Worm (Caenorhabditis elegans) whole organism, young adult: ENCODE data around the gene F36H12.3.

Experiments used
- B0336.3 ChIP-seq: fragments of 200-800 bp; sonication (Bioruptor generic); IDR thresholded peaks from 2 replicates; pipeline ENCODE4 v1.3.6; 2022; ENCODE audit warnings: missing genetic modification characterization, missing compliant biosample characterization
- F10E7.11 ChIP-seq: sonication (generic microtip); optimal IDR thresholded peaks from 2 replicates; lab custom pipeline; 2017; ENCODE audit warnings: mild to moderate bottlenecking, missing genetic modification characterization, moderate library complexity, missing compliant biosample characterization
- F33H1.4 ChIP-seq: fragments of 200-800 bp; sonication (Bioruptor generic); IDR thresholded peaks from 2 replicates; pipeline ENCODE4 v1.3.6; 2022; ENCODE audit warnings: missing genetic modification reagents, missing genetic modification characterization, missing compliant biosample characterization
- F39B2.1 ChIP-seq: fragments of 200-800 bp; sonication (Bioruptor generic); IDR thresholded peaks from 2 replicates; pipeline ENCODE4 v1.3.6; 2022; ENCODE audit warnings: missing genetic modification reagents, missing genetic modification characterization, missing compliant biosample characterization
- F55B11.4 ChIP-seq: sonication (generic microtip); optimal IDR thresholded peaks from 2 replicates; lab custom pipeline; 2016; ENCODE audit warnings: missing compliant biosample characterization, missing genetic modification characterization, borderline replicate concordance; ENCODE audit not compliant: insufficient read depth
- K11D2.4 ChIP-seq: fragments of 200-800 bp; sonication (Bioruptor generic); IDR thresholded peaks from 2 replicates; pipeline ENCODE4 v1.3.6; 2022; ENCODE audit warnings: missing genetic modification reagents, missing genetic modification characterization, missing compliant biosample characterization
- T26A5.8 ChIP-seq: sonication (generic microtip); optimal IDR thresholded peaks from 2 replicates; lab custom pipeline; 2016; ENCODE audit warnings: missing genetic modification characterization, missing compliant biosample characterization
- Y53F4B.3 ChIP-seq: fragments of 200-800 bp; sonication (Bioruptor generic); IDR thresholded peaks from 2 replicates; pipeline ENCODE4 v1.3.6; 2022; ENCODE audit warnings: missing genetic modification reagents, missing genetic modification characterization, missing compliant biosample characterization
- Y79H2A.3 ChIP-seq: fragments of 200-800 bp; sonication (Bioruptor generic); conservative IDR thresholded peaks from 2 replicates; pipeline ENCODE4 v1.3.6; 2022; ENCODE audit warnings: missing genetic modification reagents, missing genetic modification characterization, missing compliant biosample characterization
- Y95B8A.8 ChIP-seq: fragments of 200-800 bp; sonication (Bioruptor generic); IDR thresholded peaks from 2 replicates; pipeline ENCODE4 v1.3.6; 2022; ENCODE audit warnings: missing genetic modification reagents, missing genetic modification characterization, missing compliant biosample characterization
- atf-7 ChIP-seq: sonication (generic microtip); optimal IDR thresholded peaks from 2 replicates; lab custom pipeline; 2017; ENCODE audit warnings: mild to moderate bottlenecking, missing genetic modification characterization, missing compliant biosample characterization
- attf-6 ChIP-seq: fragments of 200-800 bp; sonication (Bioruptor generic); IDR thresholded peaks from 2 replicates; pipeline ENCODE4 v1.3.6; 2022; ENCODE audit warnings: missing genetic modification reagents, missing genetic modification characterization, missing compliant biosample characterization
- cebp-2 ChIP-seq: fragments of 200-800 bp; sonication (Bioruptor generic); IDR thresholded peaks from 2 replicates; pipeline ENCODE4 v1.3.6; 2022; ENCODE audit warnings: missing genetic modification characterization, missing compliant biosample characterization
- dpff-1 ChIP-seq: sonication (generic microtip); optimal IDR thresholded peaks from 2 replicates; lab custom pipeline; 2017; ENCODE audit warnings: mild to moderate bottlenecking, missing genetic modification characterization, missing compliant biosample characterization
- efl-1 ChIP-seq: fragments of 150-350 bp; optimal IDR thresholded peaks from 2 replicates; lab custom pipeline; 2014; ENCODE audit warnings: missing biosample characterization, missing genetic modification reagents, missing genetic modification characterization
- egl-18 ChIP-seq: fragments of 200-800 bp; sonication (Bioruptor generic); IDR thresholded peaks from 2 replicates; pipeline ENCODE4 v1.3.6; 2022; ENCODE audit warnings: missing genetic modification reagents, missing genetic modification characterization, missing compliant biosample characterization
- ets-4 ChIP-seq: fragments of 200-800 bp; sonication (Bioruptor generic); optimal IDR thresholded peaks from 2 replicates; lab custom pipeline; 2018; ENCODE audit warnings: mild to moderate bottlenecking, missing genetic modification characterization, missing compliant biosample characterization
- fkh-3 ChIP-seq: sonication (generic microtip); optimal IDR thresholded peaks from 2 replicates; lab custom pipeline; 2016; ENCODE audit warnings: mild to moderate bottlenecking, missing genetic modification characterization, missing compliant biosample characterization
- him-1 ChIP-seq: sonication (generic microtip); optimal IDR thresholded peaks from 2 replicates; lab custom pipeline; 2016; ENCODE audit warnings: missing genotype, missing genetic modification reagents, missing genetic modification characterization, missing compliant biosample characterization
- hrde-1 ChIP-seq: sonication (generic microtip); optimal IDR thresholded peaks from 2 replicates; lab custom pipeline; 2016; ENCODE audit warnings: missing genetic modification characterization, mild to moderate bottlenecking, missing compliant biosample characterization, moderate library complexity, missing genotype, missing genetic modification reagents, borderline replicate concordance
- let-607 ChIP-seq, 2 experiments: fragments of 200-800 bp in 1 of 2; sonication (Bioruptor generic) in 1 of 2; sonication (generic microtip) in 1 of 2; optimal IDR thresholded peaks; 2 replicates each; lab custom pipeline; 2016 to 2018; ENCODE audit warnings: mild to moderate bottlenecking in 2 of 2, missing compliant biosample characterization in 2 of 2, missing genetic modification characterization in 2 of 2, moderate library complexity in 2 of 2, missing genotype in 1 of 2
- lsl-1 ChIP-seq: fragments of 200-800 bp; sonication (Bioruptor generic); optimal IDR thresholded peaks from 2 replicates; lab custom pipeline; 2018; ENCODE audit warnings: mild to moderate bottlenecking, missing genetic modification characterization, moderate library complexity, missing compliant biosample characterization
- madf-10 ChIP-seq: sonication (generic microtip); optimal IDR thresholded peaks from 2 replicates; lab custom pipeline; 2016; ENCODE audit warnings: mild to moderate bottlenecking, missing genetic modification characterization, missing compliant biosample characterization
- madf-8 ChIP-seq: fragments of 200-800 bp; sonication (Bioruptor generic); conservative IDR thresholded peaks from 2 replicates; pipeline ENCODE4 v1.3.6; 2022; ENCODE audit warnings: missing genetic modification reagents, missing genetic modification characterization, missing compliant biosample characterization
- mcd-1 ChIP-seq: fragments of 200-800 bp; sonication (Bioruptor generic); IDR thresholded peaks from 2 replicates; pipeline ENCODE4 v1.3.6; 2022; ENCODE audit warnings: missing genetic modification reagents, missing genetic modification characterization, missing compliant biosample characterization
- mel-28 ChIP-seq: sonication (generic microtip); optimal IDR thresholded peaks from 2 replicates; lab custom pipeline; 2016; ENCODE audit warnings: borderline replicate concordance, mild to moderate bottlenecking, missing genetic modification characterization, missing compliant biosample characterization
- mes-4 ChIP-seq: sonication (generic microtip); optimal IDR thresholded peaks from 2 replicates; lab custom pipeline; 2016; ENCODE audit warnings: missing genotype, missing genetic modification characterization, missing compliant biosample characterization
- nfyb-1 ChIP-seq: fragments of 200-800 bp; sonication (Bioruptor generic); IDR thresholded peaks from 2 replicates; pipeline ENCODE4 v1.3.6; 2022; ENCODE audit warnings: missing genetic modification reagents, missing genetic modification characterization, missing compliant biosample characterization
- nhr-120 ChIP-seq: fragments of 200-800 bp; sonication (Bioruptor generic); IDR thresholded peaks from 2 replicates; pipeline ENCODE4 v1.3.6; 2022; ENCODE audit warnings: missing genetic modification characterization, missing compliant biosample characterization
- nhr-80 ChIP-seq: sonication (generic microtip); optimal IDR thresholded peaks from 2 replicates; lab custom pipeline; 2016; ENCODE audit warnings: missing genetic modification characterization, missing compliant biosample characterization
- rcor-1 ChIP-seq: fragments of 200-800 bp; sonication (Bioruptor generic); IDR thresholded peaks from 2 replicates; pipeline ENCODE4 v1.3.6; 2022; ENCODE audit warnings: missing genetic modification reagents, missing genetic modification characterization, missing compliant biosample characterization
- sea-2 ChIP-seq: fragments of 200-800 bp; sonication (Bioruptor generic); IDR thresholded peaks from 2 replicates; pipeline ENCODE4 v1.3.6; 2022; ENCODE audit warnings: missing genetic modification characterization, missing compliant biosample characterization
- snpc-3.4 ChIP-seq: sonication (generic microtip); optimal IDR thresholded peaks from 2 replicates; lab custom pipeline; 2017; ENCODE audit warnings: missing genetic modification characterization, mild to moderate bottlenecking, missing compliant biosample characterization, antibody characterized with exemption, moderate library complexity, missing genotype, missing genetic modification reagents
- tbp1 ChIP-seq: fragments of 200-800 bp; sonication (Bioruptor generic); optimal IDR thresholded peaks from 2 replicates; lab custom pipeline; 2018; ENCODE audit warnings: mild to moderate bottlenecking, missing genetic modification characterization, missing compliant biosample characterization
- zfh-2 ChIP-seq: fragments of 200-800 bp; sonication (Bioruptor generic); conservative IDR thresholded peaks from 2 replicates; pipeline ENCODE4 v1.3.6; 2022; ENCODE audit warnings: missing genetic modification reagents, missing genetic modification characterization, missing compliant biosample characterization
- ztf-25 ChIP-seq: fragments of 200-800 bp; sonication (Bioruptor generic); IDR thresholded peaks from 2 replicates; pipeline ENCODE4 v1.3.6; 2022; ENCODE audit warnings: missing genetic modification reagents, missing genetic modification characterization, missing compliant biosample characterization

F36H12.3 gene

DNA sequence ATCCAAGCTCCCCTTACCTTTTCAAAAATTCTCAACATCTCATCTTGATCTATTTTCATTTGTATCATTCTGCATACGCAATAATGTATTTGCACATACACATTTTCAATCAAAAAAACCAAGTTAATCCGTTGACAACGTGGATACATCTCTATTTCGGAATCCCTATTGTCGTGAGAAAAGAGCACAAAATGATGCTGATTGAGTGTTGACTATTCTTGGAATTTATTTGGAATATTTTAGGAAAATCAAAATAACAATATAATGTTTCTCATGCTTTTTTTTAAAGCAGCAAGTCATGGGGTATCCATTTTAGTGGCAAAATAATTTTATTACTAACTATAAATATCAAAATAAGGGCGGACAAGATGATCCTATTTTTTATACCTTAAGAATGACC lies 8.8 kb downstream of the F36H12.3 start:
- TF ChIP-seq atf-7 (tag; lab: Kevin White, UChicago) (no peak), ztf-25 (GFP tag; lab: Robert Waterston, UW) (no peak), him-1 (tag; lab: Kevin White, UChicago) (no peak), attf-6 (GFP tag; lab: Robert Waterston, UW) (no peak), F39B2.1 (no peak), ets-4 (GFP tag; lab: Kevin White, UChicago) (no peak), tbp1 (no peak)
- TF ChIP-seq, all 124 proteins: peak for 0

DNA sequence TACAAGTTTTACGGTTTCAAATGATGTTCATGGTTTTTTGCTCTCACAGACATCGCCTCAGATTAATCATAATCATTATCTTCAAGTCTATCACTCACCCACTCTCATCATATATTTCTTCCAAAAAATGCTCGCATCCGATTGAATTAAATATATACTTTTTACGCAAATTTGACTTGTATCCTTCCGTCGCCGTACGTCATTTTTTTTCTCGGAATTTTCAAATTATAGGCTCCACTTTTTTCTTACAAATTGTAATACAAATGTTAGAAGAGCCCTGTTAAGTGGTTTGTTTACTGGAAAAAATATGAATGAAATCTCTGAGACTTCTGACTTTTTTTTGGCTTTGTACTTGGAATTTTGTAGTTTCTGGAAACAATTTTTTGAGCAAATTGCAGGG lies 14.6 kb downstream of the F36H12.3 start:
- TF ChIP-seq mcd-1 (GFP tag; lab: Robert Waterston, UW) (no peak), ets-4 (GFP tag; lab: Kevin White, UChicago) (no peak), F10E7.11 (tag; lab: Kevin White, UChicago) (no peak), Y79H2A.3 (GFP tag; lab: Robert Waterston, UW) (no peak), zfh-2 (GFP tag; lab: Robert Waterston, UW) (no peak), F55B11.4 (tag; lab: Kevin White, UChicago) (no peak), Y95B8A.8 (GFP tag; lab: Robert Waterston, UW) (no peak), snpc-3.4 (no peak), F39B2.1 (no peak), mes-4 (no peak), nfyb-1 (GFP tag; lab: Robert Waterston, UW) (no peak), tbp1 (no peak), nhr-80 (tag; lab: Kevin White, UChicago) (no peak)

DNA sequence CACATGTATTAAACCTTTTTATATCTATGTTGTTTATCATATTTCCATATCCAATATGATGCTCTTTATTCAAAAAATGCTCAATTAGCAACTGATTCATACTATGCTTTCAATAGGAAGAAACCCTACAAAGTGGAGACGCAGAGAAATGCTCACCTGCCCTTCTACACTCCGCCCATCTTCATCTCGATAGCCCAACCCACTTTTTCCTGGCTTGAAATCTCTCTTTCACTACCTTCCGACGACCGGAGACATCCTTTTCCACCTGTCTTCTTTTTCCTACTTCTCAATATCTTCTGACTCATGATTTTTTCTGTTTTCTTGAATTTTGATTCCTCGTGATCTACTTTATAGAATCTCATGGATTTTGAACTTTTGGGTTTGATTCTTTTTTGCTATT lies 16.3 kb downstream of the F36H12.3 start:
- TF ChIP-seq let-607 (tag; optimal IDR thresholded peaks at IDR 0.05; lab: Kevin White, UChicago) (no peak), mel-28 (tag; lab: Kevin White, UChicago) (no peak), madf-10 (tag; lab: Kevin White, UChicago) (no peak), dpff-1 (tag; lab: Kevin White, UChicago) (no peak), ets-4 (GFP tag; lab: Kevin White, UChicago) (no peak), him-1 (tag; lab: Kevin White, UChicago) (no peak), B0336.3 (GFP tag; lab: Robert Waterston, UW) (no peak), fkh-3 (no peak)

ce11 chrIV:5290547-5290946 lies 17.9 kb downstream of the F36H12.3 start, which contains the start of gene nlp-47:
nlp-47 (plus strand) TSS chrIV:5290847.
- TF ChIP-seq efl-1 (no peak), T26A5.8 (tag; lab: Kevin White, UChicago) (no peak), rcor-1 (GFP tag; lab: Robert Waterston, UW) (no peak), madf-8 (GFP tag; lab: Robert Waterston, UW) (no peak), fkh-3 (no peak), nhr-120 (GFP tag; lab: Robert Waterston, UW) (no peak), attf-6 (GFP tag; lab: Robert Waterston, UW) (no peak), sea-2 (GFP tag; lab: Robert Waterston, UW) (no peak), F33H1.4 (GFP tag; lab: Robert Waterston, UW) (no peak), egl-18 (GFP tag; lab: Robert Waterston, UW) (no peak), lsl-1 (GFP tag; lab: Kevin White, UChicago) (no peak), Y53F4B.3 (no peak), hrde-1 (tag; lab: Kevin White, UChicago) (no peak), dpff-1 (tag; lab: Kevin White, UChicago) (no peak), K11D2.4 (GFP tag; lab: Robert Waterston, UW) (no peak), cebp-2 (no peak)
